Worm (Caenorhabditis elegans) whole organism, L3 larva: ENCODE measurements around the gene C38C3.4.

ENCODE experiments used
- fkh-10 ChIP-seq: sonication (generic microtip); optimal IDR thresholded peaks from 2 replicates; lab custom pipeline; 2017; ENCODE audit warnings: missing biosample characterization, missing genetic modification reagents, missing genetic modification characterization
- jun-1 ChIP-seq: fragments of 150-350 bp; optimal IDR thresholded peaks from 2 replicates; lab custom pipeline; 2014; ENCODE audit warnings: missing biosample characterization, missing genetic modification reagents, missing genetic modification characterization
- nfya-1 ChIP-seq: sonication (generic microtip); optimal IDR thresholded peaks from 2 replicates; lab custom pipeline; 2017; ENCODE audit warnings: missing genetic modification characterization, mild to moderate bottlenecking, missing compliant biosample characterization, antibody characterized with exemption, moderate library complexity; ENCODE audit not compliant: insufficient read depth
- nhr-12 ChIP-seq: fragments of 150-350 bp; optimal IDR thresholded peaks from 2 replicates; lab custom pipeline; 2014; ENCODE audit warnings: missing biosample characterization, missing genetic modification characterization
- nhr-43 ChIP-seq: sonication (generic microtip); optimal IDR thresholded peaks from 2 replicates; lab custom pipeline; 2016; ENCODE audit warnings: mild to moderate bottlenecking, missing genetic modification characterization, missing compliant biosample characterization; ENCODE audit not compliant: poor library complexity, severe bottlenecking
- ztf-11 ChIP-seq: fragments of 150-350 bp; optimal IDR thresholded peaks from 2 replicates; lab custom pipeline; 2014; ENCODE audit warnings: missing biosample characterization, missing genetic modification characterization

DNA sequence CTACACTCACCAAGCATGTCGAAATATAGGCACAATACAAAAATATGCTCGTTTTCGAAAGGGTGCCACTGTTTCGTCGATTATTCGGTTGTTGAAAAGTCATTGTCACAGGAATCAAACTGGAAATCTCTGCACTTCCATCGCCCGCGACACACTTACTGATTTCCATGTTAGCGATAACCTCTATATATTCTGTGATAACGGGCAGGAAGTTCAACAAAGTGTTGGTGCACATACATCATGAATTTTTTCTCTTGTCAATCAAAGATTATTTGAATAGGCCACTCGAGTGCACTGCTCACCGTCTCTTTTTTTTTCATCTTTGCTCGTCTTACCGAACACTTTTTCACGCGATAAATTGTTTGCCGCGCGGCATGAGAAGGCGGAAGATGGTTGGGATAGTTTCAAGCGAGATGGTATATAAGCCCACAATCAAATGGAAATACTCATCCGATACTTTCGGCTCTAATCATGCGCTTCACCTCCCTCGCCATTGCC is 17.2 kb upstream of the C38C3.4 start, which contains the start of the genes fpn-1.2 and pqn-54:
- TF ChIP-seq ztf-11 (tag; lab: Kevin White, UChicago): no peak
- no peak for TF ChIP-seq fkh-10
- TF ChIP-seq nhr-12 (tag; lab: Kevin White, UChicago): no peak
- TF ChIP-seq jun-1 (tag; lab: Kevin White, UChicago): no peak
- no peak for TF ChIP-seq nhr-43 (tag; lab: Kevin White, UChicago)
- TF ChIP-seq nfya-1: no peak
